Worm (Caenorhabditis elegans) whole organism, L2 larva: ENCODE data around the gene C06B3.6.

Source experiments
- ama-1 ChIP-seq: fragments of 150-350 bp; optimal IDR thresholded peaks from 2 replicates; lab custom pipeline; 2018; ENCODE audit warnings: inconsistent platforms
- mdl-1 ChIP-seq, 2 experiments: fragments of 150-350 bp in 1 of 2; sonication (generic microtip) in 1 of 2; optimal IDR thresholded peaks; 2 replicates each; lab custom pipeline; 2017; ENCODE audit warnings: missing biosample characterization in 2 of 2, missing genetic modification characterization in 2 of 2

DNA sequence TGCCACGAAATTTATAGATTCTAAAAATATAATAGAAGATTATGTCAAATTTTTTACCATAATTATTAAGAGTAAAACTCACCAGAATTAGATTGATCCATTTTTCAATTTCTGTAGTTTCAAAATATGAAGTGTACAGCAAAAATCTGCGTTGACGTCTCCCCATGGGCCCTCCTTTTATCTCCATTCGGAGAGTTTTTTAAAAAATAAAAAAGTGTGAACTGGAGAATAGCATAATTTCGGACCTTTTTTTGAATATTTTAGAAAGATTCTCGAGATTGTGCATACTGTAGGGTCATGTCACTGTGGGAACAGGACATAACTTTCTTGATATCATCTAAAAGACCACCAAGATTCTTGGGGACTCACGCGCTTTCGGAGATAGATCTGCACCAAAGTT is 33.3 kb upstream of the C06B3.6 start, which contains the start of gene dpr-1:
- TF ChIP-seq mdl-1 (tag; optimal IDR thresholded peaks at IDR 0.05; lab: Kevin White, UChicago) = no peak
- TF ChIP-seq ama-1 (lab: Kevin White, UChicago) = no peak
